Fruit fly (Drosophila melanogaster): ENCODE measurements around the gene CG9628.

Gene CG9628

dm6 chr3L:14622457-14622899 lies at the start of gene CG9628:
Gene CG9628, plus strand, starts transcription at chr3L:14622796.
- TF ChIP-seq Blimp-1 (GFP tag; optimal IDR thresholded peaks at IDR 0.05) (no peak), CG11294 (GFP tag; IDR thresholded peaks at IDR 0.05) (no peak), Hr4 (GFP tag; optimal IDR thresholded peaks at IDR 0.05) (peak; percentile 8), CG11902 (GFP tag; optimal IDR thresholded peaks at IDR 0.05) (no peak), dac (GFP tag; optimal IDR thresholded peaks at IDR 0.05) (no peak), esn (GFP tag; optimal IDR thresholded peaks at IDR 0.05) (peak; percentile 41), CG6854 (GFP tag; optimal IDR thresholded peaks at IDR 0.05) (no peak), CG31627 (GFP tag; optimal IDR thresholded peaks at IDR 0.05) (peak; percentile 12), Eip93F (GFP tag; optimal IDR thresholded peaks at IDR 0.05) (no peak), topi (GFP tag; optimal IDR thresholded peaks at IDR 0.05) (peak; percentile 57), CG32006 (GFP tag; optimal IDR thresholded peaks at IDR 0.05) (peak; percentile 4), CG8119 (GFP tag; IDR thresholded peaks at IDR 0.05) (peak; percentile 53; the same call in 1 of the 3 replicates), CG9139 (GFP tag; optimal IDR thresholded peaks at IDR 0.05) (no peak), achi (GFP tag; optimal IDR thresholded peaks at IDR 0.05) (peak; percentile 24), Sox14 (GFP tag; optimal IDR thresholded peaks at IDR 0.05) (peak; percentile 3), Met (GFP tag; optimal IDR thresholded peaks at IDR 0.05) (no peak), CG11762 (GFP tag; optimal IDR thresholded peaks at IDR 0.05; ENCODE audit: insufficient read depth) (peak; percentile 57), CG34406 (GFP tag; optimal IDR thresholded peaks at IDR 0.05) (no peak), CG8319 (GFP tag; optimal IDR thresholded peaks at IDR 0.05) (peak; percentile 45), dsx (GFP tag; optimal IDR thresholded peaks at IDR 0.05; ENCODE audit: poor library complexity, severe bottlenecking) (no peak), Hr39 (GFP tag; optimal IDR thresholded peaks at IDR 0.05) (no peak), Smox (GFP tag; optimal IDR thresholded peaks at IDR 0.05) (no peak), Ets96B (tag; optimal IDR thresholded peaks at IDR 0.05) (no peak), CG6808 (GFP tag; optimal IDR thresholded peaks at IDR 0.05) (no peak), CG1621 (tag; optimal IDR thresholded peaks at IDR 0.05) (no peak), CG8632 (GFP tag; optimal IDR thresholded peaks at IDR 0.05) (no peak), spab (GFP tag; optimal IDR thresholded peaks at IDR 0.05) (no peak), CG6163 (GFP tag; IDR thresholded peaks at IDR 0.05) (no peak; the same call in 2 of the 3 replicates), Eip75B (GFP tag; optimal IDR thresholded peaks at IDR 0.05) (peak; percentile 6), Lpt (GFP tag; optimal IDR thresholded peaks at IDR 0.05) (peak; percentile 46), acj6 (GFP tag; optimal IDR thresholded peaks at IDR 0.05) (no peak), ss (GFP tag; optimal IDR thresholded peaks at IDR 0.05) (no peak), CG16779 (tag; optimal IDR thresholded peaks at IDR 0.05) (no peak), fd85E (GFP tag; optimal IDR thresholded peaks at IDR 0.05) (peak; percentile 13), cyc (GFP tag; optimal IDR thresholded peaks at IDR 0.05) (peak; percentile 71), Sox102F (GFP tag; optimal IDR thresholded peaks at IDR 0.05) (no peak), CG7368 (GFP tag; optimal IDR thresholded peaks at IDR 0.05) (peak; percentile 62), Hr38 (GFP tag; optimal IDR thresholded peaks at IDR 0.05) (no peak), lz (GFP tag; optimal IDR thresholded peaks at IDR 0.05) (peak; percentile 30), vri (GFP tag; optimal IDR thresholded peaks at IDR 0.05) (peak; percentile 18), Gug (GFP tag; IDR thresholded peaks at IDR 0.05) (no peak), CG3032 (tag; optimal IDR thresholded peaks at IDR 0.05) (no peak), Sox15 (GFP tag; optimal IDR thresholded peaks at IDR 0.05) (no peak), CG15336 (GFP tag; IDR thresholded peaks at IDR 0.05) (peak; percentile 73), pdm3 (GFP tag; optimal IDR thresholded peaks at IDR 0.05) (peak; percentile 46), fkh (GFP tag; optimal IDR thresholded peaks at IDR 0.05) (peak; percentile 67), salr (GFP tag; optimal IDR thresholded peaks at IDR 0.05) (no peak), CG6276 (GFP tag; optimal IDR thresholded peaks at IDR 0.05) (peak; percentile 8), Eip78C (GFP tag) (peak; percentile 61), CG10669 (GFP tag; optimal IDR thresholded peaks at IDR 0.05) (peak; percentile 23), CG3919 (GFP tag; optimal IDR thresholded peaks at IDR 0.05) (peak; percentile 77), CG6792 (GFP tag; optimal IDR thresholded peaks at IDR 0.05) (no peak)

Measured in whole organism, prepupa.